Worm (Caenorhabditis elegans) whole organism, mixed stage, embryonic: ENCODE measurements around the gene C29F3.7.

Source experiments
- blmp-1 ChIP-seq: fragments of 150-350 bp; optimal IDR thresholded peaks from 2 replicates; lab custom pipeline; 2014; ENCODE audit warnings: missing biosample characterization, missing genetic modification characterization
- ham-2 ChIP-seq: fragments of 200-800 bp; sonication (Bioruptor generic); optimal IDR thresholded peaks from 2 replicates; lab custom pipeline; 2018; ENCODE audit warnings: mild to moderate bottlenecking, missing genetic modification characterization, missing compliant biosample characterization
- lin-32 ChIP-seq: fragments of 200-800 bp; sonication (Bioruptor generic); optimal IDR thresholded peaks from 2 replicates; lab custom pipeline; 2018; ENCODE audit warnings: mild to moderate bottlenecking, missing genetic modification characterization, missing compliant biosample characterization
- lsy-2 ChIP-seq: fragments of 150-350 bp; optimal IDR thresholded peaks from 2 replicates; lab custom pipeline; 2014; ENCODE audit warnings: missing biosample characterization, missing genetic modification characterization
- mep-1 ChIP-seq: fragments of 150-350 bp; optimal IDR thresholded peaks from 2 replicates; lab custom pipeline; 2017; ENCODE audit warnings: missing biosample characterization, missing genetic modification reagents, missing genetic modification characterization, inconsistent platforms
- nhr-12 ChIP-seq: fragments of 150-350 bp; optimal IDR thresholded peaks from 2 replicates; lab custom pipeline; 2014; ENCODE audit warnings: missing biosample characterization, missing genetic modification characterization
- nhr-237 ChIP-seq: fragments of 150-350 bp; optimal IDR thresholded peaks from 2 replicates; lab custom pipeline; 2014; ENCODE audit warnings: missing biosample characterization, missing genetic modification characterization
- nhr-28 ChIP-seq: fragments of 150-350 bp; optimal IDR thresholded peaks from 2 replicates; lab custom pipeline; 2014; ENCODE audit warnings: missing biosample characterization, missing genetic modification characterization
- nhr-76 ChIP-seq: sonication (generic microtip); optimal IDR thresholded peaks from 2 replicates; lab custom pipeline; 2017; ENCODE audit warnings: missing biosample characterization, missing genetic modification characterization
- pha-4 ChIP-seq: fragments of 150-350 bp; optimal IDR thresholded peaks from 2 replicates; lab custom pipeline; 2018; ENCODE audit warnings: missing biosample characterization, missing genetic modification reagents, missing genetic modification characterization
- snpc-4 ChIP-seq: fragments of 150-350 bp; optimal IDR thresholded peaks from 2 replicates; lab custom pipeline; 2014; ENCODE audit warnings: missing biosample characterization, missing genetic modification characterization
- sptf-1 ChIP-seq: sonication (generic microtip); optimal IDR thresholded peaks from 2 replicates; lab custom pipeline; 2017; ENCODE audit warnings: mild to moderate bottlenecking, missing genetic modification characterization, moderate library complexity, missing compliant biosample characterization
- unc-120 ChIP-seq: sonication (generic microtip); optimal IDR thresholded peaks from 2 replicates; lab custom pipeline; 2017; ENCODE audit warnings: missing genetic modification characterization, missing compliant biosample characterization; ENCODE audit not compliant: poor library complexity, severe bottlenecking
- zip-8 ChIP-seq: fragments of 150-350 bp; optimal IDR thresholded peaks from 2 replicates; lab custom pipeline; 2014; ENCODE audit warnings: missing biosample characterization, missing genetic modification characterization

DNA sequence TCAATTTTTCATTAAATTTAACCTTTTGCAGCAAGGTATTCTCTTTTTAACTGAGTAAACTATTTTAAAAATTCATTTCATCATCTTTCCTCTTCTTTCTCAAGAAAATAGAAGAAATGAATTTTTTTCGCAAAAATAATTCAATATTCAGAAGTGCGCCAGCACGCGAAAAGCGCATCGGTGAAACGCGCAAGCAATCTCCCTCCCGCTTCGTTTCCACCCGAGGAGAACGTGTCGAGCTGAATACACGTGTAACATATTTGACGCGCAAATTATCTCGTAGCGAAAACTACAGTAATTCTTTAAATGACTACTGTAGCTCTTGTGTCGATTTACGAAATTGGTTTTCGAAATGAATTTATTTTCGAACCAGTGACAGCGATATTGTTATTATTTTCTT is 37.4 kb downstream of the C29F3.7 start:
- TF ChIP-seq nhr-237 (tag; lab: Kevin White, UChicago) (no peak), lsy-2 (tag; lab: Kevin White, UChicago) (no peak), zip-8 (tag; lab: Kevin White, UChicago) (no peak), snpc-4 (tag; lab: Kevin White, UChicago) (no peak), nhr-76 (tag; lab: Kevin White, UChicago) (no peak), blmp-1 (no peak), nhr-28 (no peak), pha-4 (no peak), unc-120 (tag; lab: Kevin White, UChicago) (no peak), mep-1 (tag; lab: Kevin White, UChicago) (no peak), nhr-12 (no peak), sptf-1 (tag; lab: Kevin White, UChicago) (no peak), lin-32 (GFP tag; lab: Kevin White, UChicago) (no peak), ham-2 (GFP tag; lab: Kevin White, UChicago) (no peak)
